4 worm cellular contexts compared by ENCODE assay signal in genomic region chrX:2852388-2852908, ce11.
TF ChIP-seq lines count a peak whose summit lies in the region.

Gene kin-29 (minus strand): TSS chrX:2852438.

TF ChIP-seq in whole organism, L2 larva, 48 proteins besides CTCF, POLR2A, EP300 and RAD21 (continued from another document):
- no peak for TF ChIP-seq ama-1 (optimal IDR thresholded peaks at IDR 0.05; lab: Kevin White, UChicago)
- no peak for TF ChIP-seq skn-1 (tag; optimal IDR thresholded peaks at IDR 0.05; lab: Kevin White, UChicago)
- TF ChIP-seq gmeb-1 (tag; optimal IDR thresholded peaks at IDR 0.05; lab: Kevin White, UChicago): peak; percentile 48
- peak; percentile 76 for TF ChIP-seq lin-11 (tag; optimal IDR thresholded peaks at IDR 0.05; lab: Kevin White, UChicago)
- no peak for TF ChIP-seq mbf-1 (tag; optimal IDR thresholded peaks at IDR 0.05; lab: Kevin White, UChicago)
- TF ChIP-seq zag-1 (tag; optimal IDR thresholded peaks at IDR 0.05; lab: Kevin White, UChicago): peak; percentile 73
- TF ChIP-seq blmp-1 (tag; optimal IDR thresholded peaks at IDR 0.05; lab: Kevin White, UChicago; ENCODE audit: insufficient read depth): peak; percentile 73
- no peak for TF ChIP-seq unc-39 (tag; optimal IDR thresholded peaks at IDR 0.05; lab: Kevin White, UChicago)
- TF ChIP-seq snpc-4 (tag; optimal IDR thresholded peaks at IDR 0.05; lab: Kevin White, UChicago): peak; percentile 36
- TF ChIP-seq sma-9 (GFP tag; optimal IDR thresholded peaks at IDR 0.05; lab: Kevin White, UChicago): peak; percentile 86
- TF ChIP-seq sma-9 (tag; optimal IDR thresholded peaks at IDR 0.05; lab: Kevin White, UChicago): no peak
- TF ChIP-seq elt-1 (tag; optimal IDR thresholded peaks at IDR 0.05; lab: Kevin White, UChicago): no peak
- peak; percentile 74 for TF ChIP-seq nhr-21 (tag; optimal IDR thresholded peaks at IDR 0.05; lab: Kevin White, UChicago)
- TF ChIP-seq sem-4 (tag; optimal IDR thresholded peaks at IDR 0.05; lab: Kevin White, UChicago): peak; percentile 14
- no peak for TF ChIP-seq ztf-11 (tag; optimal IDR thresholded peaks at IDR 0.05; lab: Kevin White, UChicago)
- no peak for TF ChIP-seq nhr-23 (tag; optimal IDR thresholded peaks at IDR 0.05; lab: Kevin White, UChicago)
- TF ChIP-seq ceh-82 (tag; optimal IDR thresholded peaks at IDR 0.05; lab: Kevin White, UChicago): no peak
- peak; percentile 93 for TF ChIP-seq nhr-129 (tag; optimal IDR thresholded peaks at IDR 0.05; lab: Kevin White, UChicago)
- TF ChIP-seq mab-5 (tag; optimal IDR thresholded peaks at IDR 0.05; lab: Kevin White, UChicago): peak; percentile 67
- peak; percentile 63 for TF ChIP-seq egl-27 (tag; optimal IDR thresholded peaks at IDR 0.05; lab: Kevin White, UChicago)
- TF ChIP-seq nhr-77 (tag; optimal IDR thresholded peaks at IDR 0.05; lab: Kevin White, UChicago): no peak
- peak; percentile 87 for TF ChIP-seq unc-55 (GFP tag; optimal IDR thresholded peaks at IDR 0.05; lab: Kevin White, UChicago)
- TF ChIP-seq mdl-1 (tag; optimal IDR thresholded peaks at IDR 0.05; lab: Kevin White, UChicago): peak; percentile 26 to 74
- no peak for TF ChIP-seq nhr-237 (tag; optimal IDR thresholded peaks at IDR 0.05; lab: Kevin White, UChicago)
- TF ChIP-seq nhr-10 (tag; optimal IDR thresholded peaks at IDR 0.05; lab: Kevin White, UChicago): peak; percentile 11
- TF ChIP-seq alr-1 (tag; optimal IDR thresholded peaks at IDR 0.05; lab: Kevin White, UChicago): no peak
TF ChIP-seq in whole organism, L2 larva: peak in this region for 27.

TF ChIP-seq in whole organism, L4 larva, 104 proteins besides CTCF, POLR2A, EP300 and RAD21 (continued from another document and continues in another):
- TF ChIP-seq hif-1 (tag; optimal IDR thresholded peaks at IDR 0.05; lab: Kevin White, UChicago) (peak; percentile 45 to 90), ZK546.5 (tag; optimal IDR thresholded peaks at IDR 0.05; lab: Kevin White, UChicago) (no peak), mdt-29 (GFP tag; IDR thresholded peaks at IDR 0.05; lab: Robert Waterston, UW) (no peak), nhr-237 (tag; optimal IDR thresholded peaks at IDR 0.05; lab: Kevin White, UChicago) (peak; percentile 8), pha-4 (GFP tag; IDR thresholded peaks at IDR 0.05; lab: Robert Waterston, UW) (peak; percentile 72), pha-4 (tag; optimal IDR thresholded peaks at IDR 0.05; lab: Kevin White, UChicago) (no peak), mes-2 (tag; optimal IDR thresholded peaks at IDR 0.05; lab: Kevin White, UChicago; ENCODE audit: poor library complexity, severe bottlenecking) (peak; percentile 65), ces-1 (GFP tag; optimal IDR thresholded peaks at IDR 0.05; lab: Kevin White, UChicago) (no peak), zfp-2 (tag; optimal IDR thresholded peaks at IDR 0.05; lab: Kevin White, UChicago) (no peak), madf-5 (GFP tag; IDR thresholded peaks at IDR 0.05; lab: Robert Waterston, UW) (no peak), pqm-1 (tag; optimal IDR thresholded peaks at IDR 0.05; lab: Kevin White, UChicago) (peak; percentile 24), tra-1 (GFP tag; IDR thresholded peaks at IDR 0.05; lab: Robert Waterston, UW) (peak; percentile 44; the same call in 1 of the 2 replicates), snpc-4 (tag; optimal IDR thresholded peaks at IDR 0.05; lab: Kevin White, UChicago) (no peak), lin-15B (tag; optimal IDR thresholded peaks at IDR 0.05; lab: Kevin White, UChicago) (no peak), F37D6.2 (tag; optimal IDR thresholded peaks at IDR 0.05; lab: Kevin White, UChicago) (peak; percentile 84), F44E2.7 (GFP tag; IDR thresholded peaks at IDR 0.05; lab: Robert Waterston, UW) (no peak), dmd-8 (GFP tag; IDR thresholded peaks at IDR 0.05; lab: Robert Waterston, UW) (no peak), daf-16 (GFP tag; optimal IDR thresholded peaks at IDR 0.05; lab: Kevin White, UChicago) (peak; percentile 68 to 79), daf-16 (tag; optimal IDR thresholded peaks at IDR 0.05; lab: Kevin White, UChicago) (peak; percentile 79), ceh-32 (tag; optimal IDR thresholded peaks at IDR 0.05; lab: Kevin White, UChicago; ENCODE audit: poor library complexity) (peak; percentile 46), lin-13 (GFP tag; optimal IDR thresholded peaks at IDR 0.05; lab: Kevin White, UChicago) (peak; percentile 56), D1046.2 (GFP tag; IDR thresholded peaks at IDR 0.05; lab: Robert Waterston, UW) (no peak), nhr-25 (tag; optimal IDR thresholded peaks at IDR 0.05; lab: Kevin White, UChicago; ENCODE audit: borderline replicate concordance, insufficient read depth) (peak; percentile 87), jun-1 (tag; optimal IDR thresholded peaks at IDR 0.05; lab: Kevin White, UChicago) (peak; percentile 82), fkh-10 (GFP tag; optimal IDR thresholded peaks at IDR 0.05; lab: Kevin White, UChicago) (peak; percentile 93), daf-8 (GFP tag; IDR thresholded peaks at IDR 0.05; lab: Robert Waterston, UW) (no peak), mep-1 (tag; optimal IDR thresholded peaks at IDR 0.05; lab: Kevin White, UChicago) (peak; percentile 92), ceh-20 (GFP tag; IDR thresholded peaks at IDR 0.05; lab: Robert Waterston, UW) (0 out of 2 replicates have a peak, but pooled peaks have one; percentile 48), aha-1 (tag; lab: Kevin White, UChicago) (peak; percentile 99), daf-12 (tag; optimal IDR thresholded peaks at IDR 0.05; lab: Kevin White, UChicago) (no peak), spr-3 (GFP tag; optimal IDR thresholded peaks at IDR 0.05; lab: Kevin White, UChicago) (peak; percentile 34), madf-9 (GFP tag; conservative IDR thresholded peaks at IDR 0.05; lab: Robert Waterston, UW) (peak; percentile 90), zfp-3 (GFP tag; conservative IDR thresholded peaks at IDR 0.05; lab: Robert Waterston, UW) (no peak), egl-27 (tag; optimal IDR thresholded peaks at IDR 0.05; lab: Kevin White, UChicago) (no peak), lin-29 (GFP tag; IDR thresholded peaks at IDR 0.05; lab: Robert Waterston, UW) (no peak), lir-3 (tag; optimal IDR thresholded peaks at IDR 0.05; lab: Kevin White, UChicago) (no peak), F10B5.3 (tag; optimal IDR thresholded peaks at IDR 0.05; lab: Kevin White, UChicago) (peak; percentile 46)

TF ChIP-seq in whole organism, late embryonic, 69 proteins besides CTCF, POLR2A, EP300 and RAD21 (continued from another document and continues in another):
- TF ChIP-seq ref-2 (tag; optimal IDR thresholded peaks at IDR 0.05; lab: Kevin White, UChicago): peak; percentile 86
- TF ChIP-seq K09A11.1 (tag; optimal IDR thresholded peaks at IDR 0.05; lab: Kevin White, UChicago; ENCODE audit: insufficient read depth): no peak
- no peak for TF ChIP-seq lin-11 (tag; optimal IDR thresholded peaks at IDR 0.05; lab: Kevin White, UChicago)
- peak; percentile 13 for TF ChIP-seq ceh-48 (tag; optimal IDR thresholded peaks at IDR 0.05; lab: Kevin White, UChicago)
- TF ChIP-seq hlh-13 (GFP tag; optimal IDR thresholded peaks at IDR 0.05; lab: Kevin White, UChicago): no peak
- TF ChIP-seq ceh-19 (GFP tag; optimal IDR thresholded peaks at IDR 0.05; lab: Kevin White, UChicago): peak; percentile 80
- TF ChIP-seq ceh-31 (tag; optimal IDR thresholded peaks at IDR 0.05; lab: Kevin White, UChicago): peak; percentile 94
- peak; percentile 44 for TF ChIP-seq che-1 (tag; optimal IDR thresholded peaks at IDR 0.05; lab: Kevin White, UChicago)
- TF ChIP-seq mec-3 (tag; optimal IDR thresholded peaks at IDR 0.05; lab: Kevin White, UChicago; ENCODE audit: borderline replicate concordance): peak; percentile 50
- TF ChIP-seq nhr-232 (tag; optimal IDR thresholded peaks at IDR 0.05; lab: Kevin White, UChicago): no peak
- peak; percentile 89 for TF ChIP-seq nfya-1 (tag; optimal IDR thresholded peaks at IDR 0.05; lab: Kevin White, UChicago)
- TF ChIP-seq sox-2 (GFP tag; IDR thresholded peaks at IDR 0.05; lab: Robert Waterston, UW): peak; percentile 1; the same call in 1 of the 2 replicates
- TF ChIP-seq pha-2 (tag; optimal IDR thresholded peaks at IDR 0.05; lab: Kevin White, UChicago): peak; percentile 45
- TF ChIP-seq ceh-30 (tag; optimal IDR thresholded peaks at IDR 0.05; lab: Kevin White, UChicago): no peak
- peak; percentile 22 for TF ChIP-seq T23F11.4 (GFP tag; optimal IDR thresholded peaks at IDR 0.05; lab: Kevin White, UChicago)
- peak; percentile 98 for TF ChIP-seq ceh-18 (tag; optimal IDR thresholded peaks at IDR 0.05; lab: Kevin White, UChicago)
- peak; percentile 68 for TF ChIP-seq syd-9 (tag; optimal IDR thresholded peaks at IDR 0.05; lab: Kevin White, UChicago)
- peak; percentile 64 for TF ChIP-seq ztf-16 (tag; optimal IDR thresholded peaks at IDR 0.05; lab: Kevin White, UChicago)
- peak; percentile 5 for TF ChIP-seq C38D4.7 (GFP tag; optimal IDR thresholded peaks at IDR 0.05; lab: Kevin White, UChicago)
- TF ChIP-seq ceh-6 (GFP tag; optimal IDR thresholded peaks at IDR 0.05; lab: Kevin White, UChicago): peak; percentile 52
- TF ChIP-seq unc-86 (tag; optimal IDR thresholded peaks at IDR 0.05; lab: Kevin White, UChicago): peak; percentile 29
- TF ChIP-seq C08G9.2 (tag; optimal IDR thresholded peaks at IDR 0.05; lab: Kevin White, UChicago): peak; percentile 67
- TF ChIP-seq sox-4 (tag; optimal IDR thresholded peaks at IDR 0.05; lab: Kevin White, UChicago): peak; percentile 68
- TF ChIP-seq rnt-1 (tag; optimal IDR thresholded peaks at IDR 0.05; lab: Kevin White, UChicago): peak; percentile 91
- TF ChIP-seq ceh-2 (tag; optimal IDR thresholded peaks at IDR 0.05; lab: Kevin White, UChicago): peak; percentile 82
- peak; percentile 20 for TF ChIP-seq zip-5 (tag; optimal IDR thresholded peaks at IDR 0.05; lab: Kevin White, UChicago)
- peak; percentile 19 for TF ChIP-seq eyg-1 (tag; optimal IDR thresholded peaks at IDR 0.05; lab: Kevin White, UChicago)
- TF ChIP-seq dmd-4 (tag; optimal IDR thresholded peaks at IDR 0.05; lab: Kevin White, UChicago; ENCODE audit: borderline replicate concordance): peak; percentile 65
- no peak for TF ChIP-seq ttx-3 (tag; optimal IDR thresholded peaks at IDR 0.05; lab: Kevin White, UChicago)
- TF ChIP-seq madf-2 (tag; optimal IDR thresholded peaks at IDR 0.05; lab: Kevin White, UChicago): peak; percentile 57
- TF ChIP-seq tbx-2 (tag; optimal IDR thresholded peaks at IDR 0.05; lab: Kevin White, UChicago): peak; percentile 95
- TF ChIP-seq unc-3 (GFP tag; conservative IDR thresholded peaks at IDR 0.05; lab: Robert Waterston, UW): no peak
- TF ChIP-seq unc-3 (tag; optimal IDR thresholded peaks at IDR 0.05; lab: Kevin White, UChicago): peak; percentile 53
- no peak for TF ChIP-seq nhr-11 (tag; optimal IDR thresholded peaks at IDR 0.05; lab: Kevin White, UChicago)
- peak; percentile 78 for TF ChIP-seq hlh-6 (tag; optimal IDR thresholded peaks at IDR 0.05; lab: Kevin White, UChicago)
- TF ChIP-seq pha-4 (tag; optimal IDR thresholded peaks at IDR 0.05; lab: Kevin White, UChicago): no peak
- TF ChIP-seq pqm-1 (tag; optimal IDR thresholded peaks at IDR 0.05; lab: Kevin White, UChicago): peak; percentile 74
- TF ChIP-seq ets-4 (tag; optimal IDR thresholded peaks at IDR 0.05; lab: Kevin White, UChicago): peak; percentile 61
- TF ChIP-seq fax-1 (tag; optimal IDR thresholded peaks at IDR 0.05; lab: Kevin White, UChicago): peak; percentile 68

TF ChIP-seq in whole organism, mixed stage, embryonic, 35 proteins besides CTCF, POLR2A, EP300 and RAD21 (continued from another document):
- no peak for TF ChIP-seq tbx-8 (GFP tag; optimal IDR thresholded peaks at IDR 0.05; lab: Kevin White, UChicago)
TF ChIP-seq in whole organism, mixed stage, embryonic: peak in this region for 20.
